Worm (Caenorhabditis elegans) whole organism, L4 larva: ENCODE results near the gene lin-31.
A peak's percentile ranks its signal among the peaks of the same experiment; 100 is the strongest.

Experiments used
- D1046.2 ChIP-seq: fragments of 200-800 bp; sonication (Bioruptor generic); IDR thresholded peaks from 2 replicates; pipeline ENCODE4 v1.3.6; 2022; ENCODE audit warnings: missing genetic modification characterization, missing compliant biosample characterization
- R02D3.7 ChIP-seq: fragments of 150-350 bp; sonication (generic microtip); optimal IDR thresholded peaks from 3 replicates; lab custom pipeline; 2014; ENCODE audit warnings: missing biosample characterization, missing genetic modification characterization
- Y48G9A.11 ChIP-seq: fragments of 200-800 bp; sonication (Bioruptor generic); IDR thresholded peaks from 2 replicates; pipeline ENCODE4 v1.3.6; 2022; ENCODE audit warnings: missing genetic modification reagents, missing genetic modification characterization, missing compliant biosample characterization
- aha-1 ChIP-seq: fragments of 150-350 bp; peaks from one replicate; lab custom pipeline; 2014; ENCODE audit warnings: missing biosample characterization, missing genetic modification characterization
- ctbp-1 ChIP-seq: fragments of 200-800 bp; sonication (Bioruptor generic); IDR thresholded peaks from 2 replicates; pipeline ENCODE4 v1.3.6; 2022; ENCODE audit warnings: missing genetic modification reagents, missing genetic modification characterization, missing compliant biosample characterization
- daf-16 ChIP-seq, 3 experiments: sonication (generic microtip); optimal IDR thresholded peaks; 2 replicates each; lab custom pipeline; 2016 to 2017; ENCODE audit warnings: missing genetic modification characterization in 3 of 3, missing genetic modification reagents in 3 of 3, mild to moderate bottlenecking in 2 of 3, missing compliant biosample characterization in 2 of 3, missing biosample characterization in 1 of 3, moderate library complexity in 1 of 3
- dmd-6 ChIP-seq: fragments of 200-800 bp; sonication (Bioruptor generic); IDR thresholded peaks from 2 replicates; pipeline ENCODE4 v1.3.6; 2022; ENCODE audit warnings: missing genetic modification reagents, missing genetic modification characterization, missing compliant biosample characterization
- dmd-8 ChIP-seq: fragments of 200-800 bp; sonication (Bioruptor generic); IDR thresholded peaks from 2 replicates; pipeline ENCODE4 v1.3.6; 2022; ENCODE audit warnings: missing genetic modification characterization, missing compliant biosample characterization
- dpl-1 ChIP-seq: fragments of 150-350 bp; optimal IDR thresholded peaks from 2 replicates; lab custom pipeline; 2014; ENCODE audit warnings: missing biosample characterization, missing genetic modification reagents, missing genetic modification characterization
- dve-1 ChIP-seq: sonication (generic microtip); optimal IDR thresholded peaks from 2 replicates; lab custom pipeline; 2017; ENCODE audit warnings: antibody characterized with exemption, mild to moderate bottlenecking, missing genetic modification characterization, missing compliant biosample characterization; ENCODE audit not compliant: insufficient read depth
- fos-1 ChIP-seq: fragments of 150-350 bp; optimal IDR thresholded peaks from 2 replicates; lab custom pipeline; 2014; ENCODE audit warnings: missing biosample characterization, missing genetic modification characterization
- hlh-30 ChIP-seq: sonication (generic microtip); optimal IDR thresholded peaks from 2 replicates; lab custom pipeline; 2017; ENCODE audit warnings: antibody characterized with exemption, mild to moderate bottlenecking, missing genetic modification characterization, missing compliant biosample characterization; ENCODE audit not compliant: insufficient read depth
- hmg-1.1 ChIP-seq: fragments of 200-800 bp; sonication (Bioruptor generic); IDR thresholded peaks from 2 replicates; pipeline ENCODE4 v1.3.6; 2022; ENCODE audit warnings: missing genetic modification reagents, missing genetic modification characterization, missing compliant biosample characterization
- lim-7 ChIP-seq: fragments of 200-800 bp; sonication (Bioruptor generic); IDR thresholded peaks from 2 replicates; pipeline ENCODE4 v1.3.6; 2022; ENCODE audit warnings: missing genetic modification characterization, missing compliant biosample characterization
- lin-29 ChIP-seq: fragments of 200-800 bp; sonication (Bioruptor generic); IDR thresholded peaks from 2 replicates; pipeline ENCODE4 v1.3.6; 2022; ENCODE audit warnings: missing genetic modification reagents, missing genetic modification characterization, missing compliant biosample characterization
- lin-38 ChIP-seq: fragments of 200-800 bp; sonication (Bioruptor generic); IDR thresholded peaks from 2 replicates; pipeline ENCODE4 v1.3.6; 2022; ENCODE audit warnings: missing genetic modification reagents, missing genetic modification characterization, missing compliant biosample characterization
- lsy-2 ChIP-seq, 2 experiments: fragments of 150-350 bp in 1 of 2; sonication (generic microtip) in 1 of 2; optimal IDR thresholded peaks; 2 replicates each; lab custom pipeline; 2014 to 2017; ENCODE audit warnings: missing biosample characterization in 2 of 2, missing genetic modification characterization in 2 of 2
- madf-5 ChIP-seq, 2 experiments: fragments of 200-800 bp; sonication (Bioruptor generic); IDR thresholded peaks; 2 replicates each; pipeline ENCODE4 v1.3.6; 2022; ENCODE audit warnings: missing compliant biosample characterization in 2 of 2, missing genetic modification characterization in 2 of 2
- mdl-1 ChIP-seq, 2 experiments: fragments of 150-350 bp in 1 of 2; sonication (generic microtip) in 1 of 2; optimal IDR thresholded peaks; 2 replicates each; lab custom pipeline; 2014 to 2017; ENCODE audit warnings: missing biosample characterization in 2 of 2, missing genetic modification characterization in 2 of 2
- mes-2 ChIP-seq: sonication (generic microtip); optimal IDR thresholded peaks from 2 replicates; lab custom pipeline; 2016; ENCODE audit warnings: missing genotype, mild to moderate bottlenecking, missing genetic modification characterization, missing compliant biosample characterization; ENCODE audit not compliant: poor library complexity, severe bottlenecking
- nhr-25 ChIP-seq: sonication (generic microtip); optimal IDR thresholded peaks from 2 replicates; lab custom pipeline; 2017; ENCODE audit warnings: missing genetic modification characterization, mild to moderate bottlenecking, missing compliant biosample characterization, antibody characterized with exemption, moderate library complexity, borderline replicate concordance; ENCODE audit not compliant: insufficient read depth
- nhr-28 ChIP-seq: fragments of 150-350 bp; optimal IDR thresholded peaks from 2 replicates; lab custom pipeline; 2014; ENCODE audit warnings: missing biosample characterization, missing genetic modification characterization
- php-3 ChIP-seq: fragments of 200-800 bp; sonication (Bioruptor generic); IDR thresholded peaks from 2 replicates; pipeline ENCODE4 v1.3.6; 2022; ENCODE audit warnings: missing genetic modification reagents, missing genetic modification characterization, missing compliant biosample characterization
- pqm-1 ChIP-seq: sonication (generic microtip); optimal IDR thresholded peaks from 2 replicates; lab custom pipeline; 2017; ENCODE audit warnings: missing biosample characterization, missing genetic modification characterization
- saeg-2 ChIP-seq: fragments of 200-800 bp; sonication (Bioruptor generic); IDR thresholded peaks from 2 replicates; pipeline ENCODE4 v1.3.6; 2022; ENCODE audit warnings: missing genetic modification reagents, missing genetic modification characterization, missing compliant biosample characterization
- sdz-12 ChIP-seq: fragments of 200-800 bp; sonication (Bioruptor generic); optimal IDR thresholded peaks from 2 replicates; lab custom pipeline; 2018; ENCODE audit warnings: mild to moderate bottlenecking, missing genetic modification characterization, missing compliant biosample characterization
- set-16 ChIP-seq: fragments of 200-800 bp; sonication (Bioruptor generic); IDR thresholded peaks from 2 replicates; pipeline ENCODE4 v1.3.6; 2022; ENCODE audit warnings: missing genetic modification reagents, missing genetic modification characterization, missing compliant biosample characterization
- skn-1 ChIP-seq: fragments of 150-350 bp; optimal IDR thresholded peaks from 2 replicates; lab custom pipeline; 2014; ENCODE audit warnings: missing biosample characterization, missing genetic modification characterization
- tra-1 ChIP-seq: fragments of 200-800 bp; sonication (Bioruptor generic); IDR thresholded peaks from 2 replicates; pipeline ENCODE4 v1.3.6; 2022; ENCODE audit warnings: missing genetic modification reagents, missing genetic modification characterization, missing compliant biosample characterization
- unc-62 ChIP-seq, 3 experiments: fragments of 150-350 bp in 1 of 3; sonication (generic microtip); optimal IDR thresholded peaks in 2 of 3; peaks in 1 of 3; 1 replicate in 1 of 3; 2 replicates in 2 of 3; lab custom pipeline; 2014 to 2017; ENCODE audit warnings: missing biosample characterization in 3 of 3, missing genetic modification characterization in 3 of 3, missing genetic modification reagents in 3 of 3, missing genotype in 1 of 3
- zfp-2 ChIP-seq: sonication (generic microtip); optimal IDR thresholded peaks from 2 replicates; lab custom pipeline; 2016; ENCODE audit warnings: mild to moderate bottlenecking, missing genetic modification characterization, missing compliant biosample characterization
- zip-11 ChIP-seq: fragments of 200-800 bp; sonication (Bioruptor generic); IDR thresholded peaks from 2 replicates; pipeline ENCODE4 v1.3.6; 2022; ENCODE audit warnings: missing genetic modification characterization, missing compliant biosample characterization

The lin-31 gene

DNA sequence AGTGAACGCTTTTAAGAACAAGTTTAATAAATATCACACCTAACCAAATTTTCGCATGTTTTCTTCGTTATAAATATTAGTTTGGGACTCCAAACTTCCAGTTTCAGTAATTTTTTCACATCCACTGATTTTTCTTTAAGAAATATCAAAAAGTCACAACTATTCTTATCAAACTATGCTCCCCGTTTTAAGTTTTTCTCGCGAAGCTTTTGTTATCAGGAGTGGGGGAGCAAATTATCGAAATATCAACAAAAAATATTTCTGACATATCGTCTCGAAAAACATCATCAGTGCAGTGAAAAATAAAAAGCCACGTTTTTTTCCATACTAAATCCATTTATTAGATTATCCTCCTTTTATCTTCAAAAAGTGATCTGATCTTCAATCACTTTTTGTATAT, 9.7 kb downstream of the lin-31 start:
- TF ChIP-seq lim-7 (no peak), dve-1 (tag; lab: Kevin White, UChicago) (peak; percentile 20), hlh-30 (no peak), tra-1 (GFP tag; lab: Robert Waterston, UW) (no peak), pqm-1 (tag; lab: Kevin White, UChicago) (peak; percentile 58), lin-38 (no peak), R02D3.7 (tag; lab: Kevin White, UChicago) (no peak), fos-1 (tag; lab: Kevin White, UChicago) (no peak), dmd-6 (GFP tag; lab: Robert Waterston, UW) (peak; percentile 44; the same call in 1 of the 2 replicates), lin-29 (GFP tag; lab: Robert Waterston, UW) (no peak), dpl-1 (no peak), aha-1 (tag; lab: Kevin White, UChicago) (no peak), daf-16 (GFP tag; optimal IDR thresholded peaks at IDR 0.05; lab: Kevin White, UChicago) (no peak), daf-16 (tag; optimal IDR thresholded peaks at IDR 0.05; lab: Kevin White, UChicago) (peak; percentile 76), sdz-12 (GFP tag; lab: Kevin White, UChicago) (no peak), Y48G9A.11 (GFP tag; lab: Robert Waterston, UW) (no peak), nhr-28 (tag; lab: Kevin White, UChicago) (peak; percentile 2), madf-5 (GFP tag; IDR thresholded peaks at IDR 0.05; lab: Robert Waterston, UW) (no peak)

DNA sequence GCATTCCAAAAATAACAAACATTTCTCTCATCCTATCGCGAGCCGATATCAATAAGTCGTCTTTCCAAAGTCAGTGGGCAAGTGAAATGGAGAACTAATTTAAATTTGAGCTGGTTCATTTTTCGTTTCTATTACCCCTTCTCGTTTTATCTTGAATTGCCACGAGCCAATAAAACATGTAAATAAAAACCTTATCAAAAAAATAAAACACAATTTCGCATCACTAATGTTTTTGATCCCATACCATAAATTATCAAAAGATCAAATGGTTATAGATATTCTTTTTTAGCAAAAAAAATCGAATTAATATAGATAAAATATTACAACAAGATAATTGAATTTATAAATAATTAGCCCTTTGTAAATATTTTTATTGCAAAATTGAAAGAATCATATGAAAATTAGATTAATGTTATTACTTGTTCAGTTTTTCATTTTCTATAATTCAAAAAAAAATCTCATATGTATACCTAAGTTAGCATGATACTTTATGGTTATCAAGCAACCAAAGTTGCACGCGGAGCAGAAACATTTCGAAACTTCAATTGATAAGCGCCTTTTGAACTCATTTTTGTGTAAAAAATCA, 10.4 kb downstream of the lin-31 start, which contains the start of gene Y14H12A.1:
TSS of gene Y14H12A.1 (plus strand) at position 536 of the 586 bp plus-strand sequence.
- TF ChIP-seq daf-16 (GFP tag; optimal IDR thresholded peaks at IDR 0.05; lab: Kevin White, UChicago) (no peak), daf-16 (tag; optimal IDR thresholded peaks at IDR 0.05; lab: Kevin White, UChicago) (peak; percentile 72), dmd-8 (no peak), php-3 (GFP tag; lab: Robert Waterston, UW) (peak; percentile 75; the same call in 1 of the 2 replicates), saeg-2 (GFP tag; lab: Robert Waterston, UW) (no peak)

DNA sequence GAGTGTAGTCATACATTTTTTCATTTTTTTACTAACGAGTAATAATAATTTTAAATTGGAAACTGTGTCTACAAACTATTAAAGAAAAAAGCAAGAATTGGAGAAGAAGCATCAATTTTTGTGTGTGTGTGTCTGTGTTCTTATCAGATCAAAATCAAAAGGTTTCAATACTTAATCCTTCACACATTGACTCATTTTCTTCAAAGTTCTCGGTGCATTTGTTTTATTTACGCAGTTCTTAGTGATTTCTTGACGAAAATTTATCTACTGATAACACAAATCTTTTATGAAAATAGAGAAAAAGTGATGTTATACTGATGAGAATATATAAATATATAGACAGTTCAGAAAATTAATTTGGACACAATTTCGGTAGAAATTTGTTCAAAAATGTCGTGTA, 13.7 kb downstream of the lin-31 start, which contains the start of gene clc-22:
TSS of gene clc-22 (minus strand) at position 71 of the 400 bp plus-strand sequence.
- no peak for TF ChIP-seq zfp-2 (tag; lab: Kevin White, UChicago)
- TF ChIP-seq hlh-30: no peak

DNA sequence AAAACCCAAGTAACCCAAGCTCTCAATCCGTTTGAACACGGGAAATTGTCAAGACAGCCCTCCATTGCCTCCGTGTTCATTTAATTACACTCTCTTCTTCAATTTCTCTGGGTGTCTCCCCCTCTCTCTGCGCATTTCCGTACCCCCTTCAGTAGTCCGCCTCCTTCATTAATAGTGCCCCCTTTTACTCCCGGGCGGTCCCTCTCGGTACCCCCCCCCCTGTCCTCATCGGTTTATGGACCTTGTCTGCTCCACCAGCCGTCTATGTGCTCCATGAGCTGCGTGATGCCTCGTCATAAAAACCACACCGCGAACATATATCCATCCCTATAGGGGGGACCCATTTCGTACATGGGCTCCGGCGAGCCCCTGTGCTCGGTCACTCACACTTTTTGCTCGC, 17.2 kb downstream of the lin-31 start:
- TF ChIP-seq nhr-25 (tag; lab: Kevin White, UChicago) (no peak), saeg-2 (GFP tag; lab: Robert Waterston, UW) (no peak), aha-1 (tag; lab: Kevin White, UChicago) (peak; percentile 35), tra-1 (GFP tag; lab: Robert Waterston, UW) (0 out of 2 replicates have a peak, but pooled peaks have one; percentile 59), zip-11 (GFP tag; lab: Robert Waterston, UW) (no peak), set-16 (GFP tag; lab: Robert Waterston, UW) (peak; percentile 76), unc-62 (GFP tag; optimal IDR thresholded peaks at IDR 0.05 in 1 of 2; lab: Kevin White, UChicago) (peak in 1 of 2 experiments; percentile 32), unc-62 (tag; optimal IDR thresholded peaks at IDR 0.05; lab: Kevin White, UChicago) (no peak), ctbp-1 (GFP tag; lab: Robert Waterston, UW) (no peak), skn-1 (tag; lab: Kevin White, UChicago) (no peak), mdl-1 (tag; optimal IDR thresholded peaks at IDR 0.05; lab: Kevin White, UChicago) (no peak), D1046.2 (GFP tag; lab: Robert Waterston, UW) (no peak), hmg-1.1 (GFP tag; lab: Robert Waterston, UW) (0 out of 2 replicates have a peak, but pooled peaks have one; percentile 24), lsy-2 (tag; optimal IDR thresholded peaks at IDR 0.05; lab: Kevin White, UChicago) (no peak), mes-2 (tag; lab: Kevin White, UChicago) (no peak)
- TF ChIP-seq, all 104 proteins: peak for 5
